Worm (Caenorhabditis elegans) whole organism, early embryonic: ENCODE data around the gene C17E7.12.

ENCODE experiments used
- B0310.2 ChIP-seq: sonication (generic microtip); optimal IDR thresholded peaks from 2 replicates; lab custom pipeline; 2016; ENCODE audit warnings: mild to moderate bottlenecking, missing genetic modification characterization, missing compliant biosample characterization
- F13C5.2 ChIP-seq: sonication (generic microtip); optimal IDR thresholded peaks from 2 replicates; lab custom pipeline; 2017; ENCODE audit warnings: mild to moderate bottlenecking, missing genetic modification characterization, inconsistent platforms, missing compliant biosample characterization
- aly-1 ChIP-seq: sonication (generic microtip); optimal IDR thresholded peaks from 2 replicates; lab custom pipeline; 2016; ENCODE audit warnings: missing genetic modification characterization, missing compliant biosample characterization
- ama-1 ChIP-seq: fragments of 150-350 bp; optimal IDR thresholded peaks from 2 replicates; lab custom pipeline; 2014
- ceh-13 ChIP-seq: fragments of 200-800 bp; sonication (Bioruptor generic); optimal IDR thresholded peaks from 2 replicates; lab custom pipeline; 2018; ENCODE audit warnings: mild to moderate bottlenecking, missing genetic modification characterization, missing compliant biosample characterization
- ceh-36 ChIP-seq: sonication (generic microtip); optimal IDR thresholded peaks from 2 replicates; lab custom pipeline; 2016; ENCODE audit warnings: missing genetic modification characterization, inconsistent platforms, missing compliant biosample characterization
- ets-7 ChIP-seq: sonication (generic microtip); optimal IDR thresholded peaks from 2 replicates; lab custom pipeline; 2016; ENCODE audit warnings: missing genotype, missing genetic modification characterization, missing compliant biosample characterization
- flt-1 ChIP-seq: fragments of 200-800 bp; sonication (Bioruptor generic); IDR thresholded peaks from 2 replicates; pipeline ENCODE4 v1.3.6; 2022; ENCODE audit warnings: missing genetic modification characterization, missing compliant biosample characterization
- hmbx-1 ChIP-seq: sonication (generic microtip); optimal IDR thresholded peaks from 2 replicates; lab custom pipeline; 2016; ENCODE audit warnings: mild to moderate bottlenecking, missing genetic modification characterization, missing compliant biosample characterization
- hmg-4 ChIP-seq: fragments of 200-800 bp; sonication (Bioruptor generic); optimal IDR thresholded peaks from 2 replicates; lab custom pipeline; 2018; ENCODE audit warnings: mild to moderate bottlenecking, missing genetic modification characterization, missing compliant biosample characterization
- hnd-1 ChIP-seq: sonication (generic microtip); optimal IDR thresholded peaks from 2 replicates; lab custom pipeline; 2016; ENCODE audit warnings: missing genetic modification characterization, missing compliant biosample characterization
- pes-1 ChIP-seq: fragments of 200-800 bp; sonication (Bioruptor generic); IDR thresholded peaks from 2 replicates; pipeline ENCODE4 v1.3.6; 2022; ENCODE audit warnings: missing genetic modification reagents, missing genetic modification characterization, missing compliant biosample characterization
- scrt-1 ChIP-seq: fragments of 200-800 bp; sonication (Bioruptor generic); IDR thresholded peaks from 2 replicates; pipeline ENCODE4 v1.3.6; 2022; ENCODE audit warnings: missing genetic modification characterization, missing compliant biosample characterization
- sea-1 ChIP-seq: fragments of 200-800 bp; sonication (Bioruptor generic); conservative IDR thresholded peaks from 2 replicates; pipeline ENCODE4 v1.3.6; 2022; ENCODE audit warnings: missing genetic modification characterization, missing compliant biosample characterization
- tbx-11 ChIP-seq: fragments of 200-800 bp; sonication (Bioruptor generic); IDR thresholded peaks from 2 replicates; pipeline ENCODE4 v1.3.6; 2022; ENCODE audit warnings: missing genetic modification characterization, missing compliant biosample characterization
- tbx-37 ChIP-seq: fragments of 200-800 bp; sonication (Bioruptor generic); conservative IDR thresholded peaks from 2 replicates; pipeline ENCODE4 v1.3.6; 2022; ENCODE audit warnings: missing genetic modification reagents, missing genetic modification characterization, missing compliant biosample characterization
- tra-4 ChIP-seq: sonication (generic microtip); optimal IDR thresholded peaks from 2 replicates; lab custom pipeline; 2017; ENCODE audit warnings: missing genetic modification characterization, missing compliant biosample characterization

C17E7.12 gene

ce11 chrV:3903424-3903823 lies 11.6 kb upstream of the C17E7.12 start:
- TF ChIP-seq tra-4: no peak

ce11 chrV:3902458-3903157 lies 10.8 kb upstream of the C17E7.12 start, which contains the start of the genes str-229 and srh-190:
TSS of gene str-229 (minus strand) at chrV:3902558.
TSS of gene srh-190 (plus strand) at chrV:3903107.
- TF ChIP-seq hnd-1 (tag; lab: Kevin White, UChicago) (no peak), scrt-1 (GFP tag; lab: Robert Waterston, UW) (no peak), tbx-37 (GFP tag; lab: Robert Waterston, UW) (no peak), flt-1 (GFP tag; lab: Robert Waterston, UW) (no peak), ceh-36 (no peak), tra-4 (no peak), ama-1 (lab: Kevin White, UChicago) (no peak), F13C5.2 (no peak), aly-1 (no peak), pes-1 (GFP tag; lab: Robert Waterston, UW) (no peak), tbx-11 (no peak), ceh-13 (GFP tag; lab: Kevin White, UChicago) (no peak), hmg-4 (no peak), hmbx-1 (tag; lab: Kevin White, UChicago) (no peak), sea-1 (no peak), ets-7 (tag; lab: Kevin White, UChicago) (no peak), B0310.2 (tag; lab: Kevin White, UChicago) (no peak)

ce11 chrV:3900102-3900501 lies 8.3 kb upstream of the C17E7.12 start, which contains the start of gene irld-22:
TSS of gene irld-22 (minus strand) at chrV:3900202.
- TF ChIP-seq tbx-37 (GFP tag; lab: Robert Waterston, UW) (no peak), ceh-13 (GFP tag; lab: Kevin White, UChicago) (no peak), ceh-36 (no peak), flt-1 (GFP tag; lab: Robert Waterston, UW) (no peak), sea-1 (no peak), scrt-1 (GFP tag; lab: Robert Waterston, UW) (no peak)

ce11 chrV:3896018-3896417 lies 4.2 kb upstream of the C17E7.12 start:
- TF ChIP-seq hmbx-1 (tag; lab: Kevin White, UChicago) (no peak), ama-1 (lab: Kevin White, UChicago) (no peak), scrt-1 (GFP tag; lab: Robert Waterston, UW) (no peak), ceh-36 (no peak), ceh-13 (GFP tag; lab: Kevin White, UChicago) (no peak)

ce11 chrV:3894661-3895060 lies 2.8 kb upstream of the C17E7.12 start, which contains the start of gene sre-9:
TSS of gene sre-9 (plus strand) at chrV:3894961.
- TF ChIP-seq tra-4: no peak
- TF ChIP-seq B0310.2 (tag; lab: Kevin White, UChicago): no peak
- TF ChIP-seq aly-1: no peak
- TF ChIP-seq flt-1 (GFP tag; lab: Robert Waterston, UW): no peak
- no peak for TF ChIP-seq ets-7 (tag; lab: Kevin White, UChicago)
- TF ChIP-seq F13C5.2: no peak
- TF ChIP-seq tbx-11: no peak
- no peak for TF ChIP-seq ceh-13 (GFP tag; lab: Kevin White, UChicago)
- TF ChIP-seq scrt-1 (GFP tag; lab: Robert Waterston, UW): no peak
- TF ChIP-seq tbx-37 (GFP tag; lab: Robert Waterston, UW): no peak
- TF ChIP-seq hmg-4: no peak
- TF ChIP-seq pes-1 (GFP tag; lab: Robert Waterston, UW): no peak
- no peak for TF ChIP-seq hmbx-1 (tag; lab: Kevin White, UChicago)
- no peak for TF ChIP-seq hnd-1 (tag; lab: Kevin White, UChicago)
- no peak for TF ChIP-seq ceh-36
- TF ChIP-seq ama-1 (lab: Kevin White, UChicago): no peak
- no peak for TF ChIP-seq sea-1

- no peak for TF ChIP-seq sea-1
- TF ChIP-seq pes-1 (GFP tag; lab: Robert Waterston, UW): no peak
- no peak for TF ChIP-seq ets-7 (tag; lab: Kevin White, UChicago)
- TF ChIP-seq ama-1 (lab: Kevin White, UChicago): no peak
- TF ChIP-seq ceh-13 (GFP tag; lab: Kevin White, UChicago): no peak
- TF ChIP-seq flt-1 (GFP tag; lab: Robert Waterston, UW): no peak
- no peak for TF ChIP-seq F13C5.2
- TF ChIP-seq scrt-1 (GFP tag; lab: Robert Waterston, UW): no peak
- no peak for TF ChIP-seq hmg-4
- TF ChIP-seq tra-4: no peak
- no peak for TF ChIP-seq aly-1
- no peak for TF ChIP-seq tbx-37 (GFP tag; lab: Robert Waterston, UW)
- TF ChIP-seq ceh-36: no peak
- TF ChIP-seq hmbx-1 (tag; lab: Kevin White, UChicago): no peak
- no peak for TF ChIP-seq hnd-1 (tag; lab: Kevin White, UChicago)
- TF ChIP-seq tbx-11: no peak
- no peak for TF ChIP-seq B0310.2 (tag; lab: Kevin White, UChicago)
Measured at ce11 chrV:3892361-3892904, 614 bp upstream of the C17E7.12 start, which contains the start of gene C17E7.4. TSS of gene C17E7.4 (plus strand) at chrV:3892854.

- TF ChIP-seq hmg-4 (no peak), ceh-13 (GFP tag; lab: Kevin White, UChicago) (no peak), flt-1 (GFP tag; lab: Robert Waterston, UW) (no peak)
Measured at ce11 chrV:3890761-3891160, 1.1 kb downstream of the C17E7.12 start, which contains the start of gene C17E7.9. TSS of gene C17E7.9 (minus strand) at chrV:3890861.

- TF ChIP-seq ama-1 (lab: Kevin White, UChicago) (no peak), tra-4 (no peak), tbx-11 (no peak), flt-1 (GFP tag; lab: Robert Waterston, UW) (no peak), scrt-1 (GFP tag; lab: Robert Waterston, UW) (no peak), sea-1 (no peak)
Measured at ce11 chrV:3889113-3889512, 2.7 kb downstream of the C17E7.12 start, which contains the start of gene C17E7.13. TSS of gene C17E7.13 (minus strand) at chrV:3889288.
